Worm (Caenorhabditis elegans) whole organism, late embryonic: ENCODE measurements around the gene F08F8.10.

Experiments used
- C38D4.7 ChIP-seq: fragments of 200-800 bp; sonication (Bioruptor generic); optimal IDR thresholded peaks from 2 replicates; lab custom pipeline; 2018; ENCODE audit warnings: mild to moderate bottlenecking, missing genetic modification characterization, moderate library complexity, missing compliant biosample characterization
- K02D7.2 ChIP-seq: sonication (generic microtip); optimal IDR thresholded peaks from 2 replicates; lab custom pipeline; 2017; ENCODE audit warnings: mild to moderate bottlenecking, missing genetic modification characterization, missing compliant biosample characterization
- ahr-1 ChIP-seq: sonication (generic microtip); optimal IDR thresholded peaks from 2 replicates; lab custom pipeline; 2016; ENCODE audit warnings: missing genetic modification characterization, missing compliant biosample characterization
- ceh-14 ChIP-seq: sonication (generic microtip); optimal IDR thresholded peaks from 2 replicates; lab custom pipeline; 2016; ENCODE audit warnings: missing genotype, missing genetic modification characterization, missing compliant biosample characterization
- ceh-2 ChIP-seq: sonication (generic microtip); optimal IDR thresholded peaks from 2 replicates; lab custom pipeline; 2016; ENCODE audit warnings: missing genotype, missing genetic modification characterization, missing compliant biosample characterization
- ceh-22 ChIP-seq: sonication (generic microtip); optimal IDR thresholded peaks from 2 replicates; lab custom pipeline; 2017; ENCODE audit warnings: missing biosample characterization, missing genetic modification characterization
- ceh-30 ChIP-seq: fragments of 150-350 bp; optimal IDR thresholded peaks from 2 replicates; lab custom pipeline; 2014; ENCODE audit warnings: missing biosample characterization, missing genetic modification characterization
- ceh-31 ChIP-seq: sonication (generic microtip); optimal IDR thresholded peaks from 2 replicates; lab custom pipeline; 2016; ENCODE audit warnings: missing genetic modification characterization, missing compliant biosample characterization
- ceh-6 ChIP-seq: fragments of 200-800 bp; sonication (Bioruptor generic); optimal IDR thresholded peaks from 2 replicates; lab custom pipeline; 2018; ENCODE audit warnings: mild to moderate bottlenecking, missing genetic modification characterization, missing compliant biosample characterization
- che-1 ChIP-seq: sonication (generic microtip); optimal IDR thresholded peaks from 2 replicates; lab custom pipeline; 2016; ENCODE audit warnings: mild to moderate bottlenecking, missing genetic modification characterization, missing compliant biosample characterization
- dmd-4 ChIP-seq: sonication (generic microtip); optimal IDR thresholded peaks from 2 replicates; lab custom pipeline; 2016; ENCODE audit warnings: borderline replicate concordance, missing genetic modification characterization, missing compliant biosample characterization
- elt-2 ChIP-seq: sonication (generic microtip); optimal IDR thresholded peaks from 2 replicates; lab custom pipeline; 2016; ENCODE audit warnings: missing genetic modification reagents, missing genetic modification characterization, missing compliant biosample characterization
- elt-4 ChIP-seq: sonication (generic microtip); optimal IDR thresholded peaks from 2 replicates; lab custom pipeline; 2016; ENCODE audit warnings: missing genetic modification characterization, missing compliant biosample characterization
- ets-4 ChIP-seq: sonication (generic microtip); optimal IDR thresholded peaks from 2 replicates; lab custom pipeline; 2016; ENCODE audit warnings: missing genetic modification characterization, missing compliant biosample characterization
- eyg-1 ChIP-seq: sonication (generic microtip); optimal IDR thresholded peaks from 2 replicates; lab custom pipeline; 2016; ENCODE audit warnings: missing genotype, missing genetic modification characterization, missing compliant biosample characterization
- fkh-10 ChIP-seq: fragments of 150-350 bp; optimal IDR thresholded peaks from 2 replicates; lab custom pipeline; 2014; ENCODE audit warnings: missing biosample characterization, missing genetic modification reagents, missing genetic modification characterization
- fkh-6 ChIP-seq: sonication (generic microtip); optimal IDR thresholded peaks from 2 replicates; lab custom pipeline; 2016; ENCODE audit warnings: missing genetic modification characterization, missing compliant biosample characterization
- gmeb-2 ChIP-seq: sonication (generic microtip); optimal IDR thresholded peaks from 2 replicates; lab custom pipeline; 2016; ENCODE audit warnings: missing genetic modification characterization, inconsistent platforms, missing compliant biosample characterization
- hlh-15 ChIP-seq: sonication (generic microtip); optimal IDR thresholded peaks from 2 replicates; lab custom pipeline; 2016; ENCODE audit warnings: missing genetic modification characterization, missing compliant biosample characterization
- hlh-30 ChIP-seq: sonication (generic microtip); optimal IDR thresholded peaks from 2 replicates; lab custom pipeline; 2017; ENCODE audit warnings: antibody characterized with exemption, missing genetic modification characterization, missing compliant biosample characterization; ENCODE audit not compliant: insufficient read depth
- hlh-6 ChIP-seq: sonication (generic microtip); optimal IDR thresholded peaks from 2 replicates; lab custom pipeline; 2016; ENCODE audit warnings: missing genotype, missing genetic modification characterization, missing compliant biosample characterization
- hlh-8 ChIP-seq: sonication (generic microtip); optimal IDR thresholded peaks from 2 replicates; lab custom pipeline; 2016; ENCODE audit warnings: missing genotype, missing genetic modification characterization, missing compliant biosample characterization
- madf-2 ChIP-seq: sonication (generic microtip); optimal IDR thresholded peaks from 2 replicates; lab custom pipeline; 2017; ENCODE audit warnings: missing genetic modification characterization, missing compliant biosample characterization
- mec-3 ChIP-seq: sonication (generic microtip); optimal IDR thresholded peaks from 2 replicates; lab custom pipeline; 2016; ENCODE audit warnings: borderline replicate concordance, missing genetic modification characterization, missing compliant biosample characterization
- npax-4 ChIP-seq: sonication (generic microtip); optimal IDR thresholded peaks from 2 replicates; lab custom pipeline; 2016; ENCODE audit warnings: missing genetic modification characterization, missing compliant biosample characterization
- odd-2 ChIP-seq: sonication (generic microtip); optimal IDR thresholded peaks from 2 replicates; lab custom pipeline; 2017; ENCODE audit warnings: antibody characterized with exemption, mild to moderate bottlenecking, missing genetic modification characterization, missing compliant biosample characterization
- pag-3 ChIP-seq: sonication (generic microtip); optimal IDR thresholded peaks from 2 replicates; lab custom pipeline; 2016; ENCODE audit warnings: missing compliant biosample characterization, missing genetic modification characterization, borderline replicate concordance
- pat-9 ChIP-seq: fragments of 200-800 bp; sonication (Bioruptor generic); optimal IDR thresholded peaks from 2 replicates; lab custom pipeline; 2018; ENCODE audit warnings: mild to moderate bottlenecking, missing genetic modification characterization, moderate library complexity, missing compliant biosample characterization
- pax-1 ChIP-seq: fragments of 150-350 bp; optimal IDR thresholded peaks from 2 replicates; lab custom pipeline; 2014; ENCODE audit warnings: missing biosample characterization, missing genetic modification characterization
- pha-2 ChIP-seq: sonication (generic microtip); optimal IDR thresholded peaks from 2 replicates; lab custom pipeline; 2017; ENCODE audit warnings: mild to moderate bottlenecking, missing genetic modification characterization, missing compliant biosample characterization
- pha-4 ChIP-seq: fragments of 150-350 bp; optimal IDR thresholded peaks from 2 replicates; lab custom pipeline; 2018; ENCODE audit warnings: missing biosample characterization, missing genetic modification reagents, missing genetic modification characterization
- pros-1 ChIP-seq: fragments of 150-350 bp; optimal IDR thresholded peaks from 2 replicates; lab custom pipeline; 2014; ENCODE audit warnings: missing biosample characterization, missing genetic modification reagents, missing genetic modification characterization
- ref-2 ChIP-seq: sonication (generic microtip); optimal IDR thresholded peaks from 2 replicates; lab custom pipeline; 2016; ENCODE audit warnings: missing genetic modification characterization, missing compliant biosample characterization
- sdc-2 ChIP-seq: sonication (generic microtip); optimal IDR thresholded peaks from 2 replicates; lab custom pipeline; 2016; ENCODE audit warnings: missing genotype, missing genetic modification characterization, missing compliant biosample characterization
- sox-2 ChIP-seq: fragments of 200-800 bp; sonication (Bioruptor generic); IDR thresholded peaks from 2 replicates; pipeline ENCODE4 v1.3.6; 2022; ENCODE audit warnings: missing genetic modification reagents, missing genetic modification characterization, missing compliant biosample characterization
- syd-9 ChIP-seq: sonication (generic microtip); optimal IDR thresholded peaks from 2 replicates; lab custom pipeline; 2016; ENCODE audit warnings: mild to moderate bottlenecking, missing genetic modification characterization, moderate library complexity, missing compliant biosample characterization
- tbx-2 ChIP-seq: sonication (generic microtip); optimal IDR thresholded peaks from 2 replicates; lab custom pipeline; 2016; ENCODE audit warnings: missing genetic modification characterization, missing compliant biosample characterization
- tbx-7 ChIP-seq: sonication (generic microtip); optimal IDR thresholded peaks from 2 replicates; lab custom pipeline; 2016; ENCODE audit warnings: missing genotype, missing genetic modification characterization, missing compliant biosample characterization
- unc-3 ChIP-seq, 2 experiments: fragments of 200-800 bp in 1 of 2; sonication (Bioruptor generic) in 1 of 2; sonication (generic microtip) in 1 of 2; conservative IDR thresholded peaks in 1 of 2; optimal IDR thresholded peaks in 1 of 2; 2 replicates each; pipeline versions ENCODE4 v1.3.6 to Lab custom; 2016 to 2022; ENCODE audit warnings: missing compliant biosample characterization in 2 of 2, missing genetic modification characterization in 2 of 2, missing genetic modification reagents in 1 of 2
- unc-55 ChIP-seq: sonication (generic microtip); optimal IDR thresholded peaks from 2 replicates; lab custom pipeline; 2017; ENCODE audit warnings: missing biosample characterization, missing genetic modification reagents, missing genetic modification characterization
- ztf-16 ChIP-seq: sonication (generic microtip); optimal IDR thresholded peaks from 2 replicates; lab custom pipeline; 2017; ENCODE audit warnings: missing genetic modification characterization, missing compliant biosample characterization

Gene F08F8.10

ce11 chrIII:7369394-7370024, 12.3 kb upstream of the F08F8.10 start:
- TF ChIP-seq ceh-30 (tag; lab: Kevin White, UChicago) (no peak), pha-4 (no peak), pag-3 (no peak), elt-4 (tag; lab: Kevin White, UChicago) (no peak), pax-1 (tag; lab: Kevin White, UChicago) (no peak), npax-4 (tag; lab: Kevin White, UChicago) (no peak), eyg-1 (tag; lab: Kevin White, UChicago) (no peak), ahr-1 (tag; lab: Kevin White, UChicago) (no peak), ceh-14 (tag; lab: Kevin White, UChicago) (no peak), fkh-6 (tag; lab: Kevin White, UChicago) (no peak), dmd-4 (tag; lab: Kevin White, UChicago) (no peak), pha-2 (tag; lab: Kevin White, UChicago) (no peak), gmeb-2 (tag; lab: Kevin White, UChicago) (no peak), ceh-31 (no peak), hlh-8 (tag; lab: Kevin White, UChicago) (no peak), ref-2 (no peak), odd-2 (tag; lab: Kevin White, UChicago) (no peak), hlh-15 (no peak), pros-1 (tag; lab: Kevin White, UChicago) (no peak)
- TF ChIP-seq, all 69 proteins: peak for 0

ce11 chrIII:7367012-7367760, 10.0 kb upstream of the F08F8.10 start, which contains the start of the genes T20B12.5 and T20B12.4:
Gene T20B12.5, minus strand, starts transcription at chrIII:7367112.
Gene T20B12.4, plus strand, starts transcription at chrIII:7367710.
- TF ChIP-seq hlh-6 (tag; lab: Kevin White, UChicago) = no peak
- TF ChIP-seq gmeb-2 (tag; lab: Kevin White, UChicago) = no peak
- TF ChIP-seq hlh-8 (tag; lab: Kevin White, UChicago) = no peak
- TF ChIP-seq elt-2 (tag; lab: Kevin White, UChicago) = no peak
- TF ChIP-seq tbx-2 = no peak
- TF ChIP-seq ceh-31 = no peak
- no peak for TF ChIP-seq sdc-2 (tag; lab: Kevin White, UChicago)
- no peak for TF ChIP-seq fkh-6 (tag; lab: Kevin White, UChicago)
- no peak for TF ChIP-seq ets-4
- TF ChIP-seq syd-9 = no peak
- TF ChIP-seq ceh-22 = no peak
- TF ChIP-seq hlh-30 (tag; lab: Kevin White, UChicago) = no peak
- no peak for TF ChIP-seq eyg-1 (tag; lab: Kevin White, UChicago)
- no peak for TF ChIP-seq mec-3 (tag; lab: Kevin White, UChicago)
- no peak for TF ChIP-seq ztf-16
- TF ChIP-seq ahr-1 (tag; lab: Kevin White, UChicago) = no peak
- no peak for TF ChIP-seq ceh-6 (GFP tag; lab: Kevin White, UChicago)

ce11 chrIII:7365602-7366001, 8.4 kb upstream of the F08F8.10 start, which contains the start of gene F08F8.11:
Gene F08F8.11, plus strand, starts transcription at chrIII:7365902.
- TF ChIP-seq pat-9 (tag; lab: Kevin White, UChicago) (no peak), ahr-1 (tag; lab: Kevin White, UChicago) (no peak), unc-3 (GFP tag; conservative IDR thresholded peaks at IDR 0.05; lab: Robert Waterston, UW) (no peak), unc-3 (tag; optimal IDR thresholded peaks at IDR 0.05; lab: Kevin White, UChicago) (no peak), dmd-4 (tag; lab: Kevin White, UChicago) (no peak), tbx-2 (no peak), tbx-7 (tag; lab: Kevin White, UChicago) (no peak), pax-1 (tag; lab: Kevin White, UChicago) (no peak), sox-2 (no peak), madf-2 (tag; lab: Kevin White, UChicago) (no peak), K02D7.2 (tag; lab: Kevin White, UChicago) (no peak), unc-55 (GFP tag; lab: Kevin White, UChicago) (no peak), ceh-22 (no peak), C38D4.7 (no peak), ets-4 (no peak), pros-1 (tag; lab: Kevin White, UChicago) (no peak), fkh-10 (GFP tag; lab: Kevin White, UChicago) (no peak), che-1 (tag; lab: Kevin White, UChicago) (no peak), npax-4 (tag; lab: Kevin White, UChicago) (no peak), ceh-2 (no peak)
